Worm (Caenorhabditis elegans) whole organism, L4/young adult: ENCODE measurements around the gene D1086.19.

Experiments used
- W03F9.2 ChIP-seq: fragments of 150-350 bp; optimal IDR thresholded peaks from 2 replicates; lab custom pipeline; 2014; ENCODE audit warnings: missing biosample characterization, missing genetic modification characterization
- dao-5 ChIP-seq: sonication (generic microtip); optimal IDR thresholded peaks from 2 replicates; lab custom pipeline; 2016; ENCODE audit warnings: missing genotype, missing genetic modification characterization, moderate library complexity, missing compliant biosample characterization

DNA sequence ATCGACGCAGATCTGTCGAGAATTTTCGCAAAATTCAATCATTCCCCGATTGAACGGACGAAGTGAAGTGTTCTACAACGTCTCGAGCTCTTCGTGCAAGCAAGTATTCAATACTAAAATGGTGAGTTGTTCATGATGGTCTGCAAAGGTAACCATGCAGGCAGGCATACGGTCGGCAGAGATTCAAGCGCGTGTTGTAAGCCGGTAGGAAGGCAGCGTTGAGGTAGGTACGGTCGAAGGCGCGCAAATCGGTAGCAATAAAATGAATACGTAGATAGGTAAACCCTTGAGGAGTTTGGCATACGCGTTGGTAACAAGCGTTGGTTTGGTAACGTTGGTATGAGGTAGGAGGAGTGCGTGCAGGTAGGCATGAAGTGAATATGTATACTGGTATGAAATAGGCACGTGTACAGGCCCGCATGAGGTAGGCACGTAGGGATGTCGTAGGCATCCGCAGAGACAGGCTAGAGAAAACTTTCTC lies 20.3 kb upstream of the D1086.19 start, which contains the start of gene D1086.17:
- TF ChIP-seq W03F9.2 (tag; lab: Kevin White, UChicago) (no peak), dao-5 (no peak)
